Worm (Caenorhabditis elegans) whole organism, mixed stage, embryonic: ENCODE results near the gene ugt-30.

ENCODE experiments used
- blmp-1 ChIP-seq: fragments of 150-350 bp; optimal IDR thresholded peaks from 2 replicates; lab custom pipeline; 2014; ENCODE audit warnings: missing biosample characterization, missing genetic modification characterization
- elt-3 ChIP-seq: fragments of 150-350 bp; optimal IDR thresholded peaks from 2 replicates; lab custom pipeline; 2014; ENCODE audit warnings: missing biosample characterization, missing genetic modification characterization
- lin-13 ChIP-seq: fragments of 150-350 bp; optimal IDR thresholded peaks from 2 replicates; lab custom pipeline; 2014; ENCODE audit warnings: missing biosample characterization, missing genetic modification characterization
- nhr-12 ChIP-seq: fragments of 150-350 bp; optimal IDR thresholded peaks from 2 replicates; lab custom pipeline; 2014; ENCODE audit warnings: missing biosample characterization, missing genetic modification characterization
- nhr-28 ChIP-seq: fragments of 150-350 bp; optimal IDR thresholded peaks from 2 replicates; lab custom pipeline; 2014; ENCODE audit warnings: missing biosample characterization, missing genetic modification characterization

- TF ChIP-seq nhr-12 (tag; lab: Kevin White, UChicago) (no peak), elt-3 (tag; lab: Kevin White, UChicago) (no peak), blmp-1 (tag; lab: Kevin White, UChicago) (no peak), nhr-28 (tag; lab: Kevin White, UChicago) (no peak), lin-13 (tag; lab: Kevin White, UChicago) (no peak)
Observed at ce11 chrV:15088613-15089012, 36.4 kb downstream of the ugt-30 start, which contains the start of gene C01G10.18.
